Fruit fly (Drosophila melanogaster): ENCODE measurements around the gene Zmynd10.

Gene Zmynd10

DNA sequence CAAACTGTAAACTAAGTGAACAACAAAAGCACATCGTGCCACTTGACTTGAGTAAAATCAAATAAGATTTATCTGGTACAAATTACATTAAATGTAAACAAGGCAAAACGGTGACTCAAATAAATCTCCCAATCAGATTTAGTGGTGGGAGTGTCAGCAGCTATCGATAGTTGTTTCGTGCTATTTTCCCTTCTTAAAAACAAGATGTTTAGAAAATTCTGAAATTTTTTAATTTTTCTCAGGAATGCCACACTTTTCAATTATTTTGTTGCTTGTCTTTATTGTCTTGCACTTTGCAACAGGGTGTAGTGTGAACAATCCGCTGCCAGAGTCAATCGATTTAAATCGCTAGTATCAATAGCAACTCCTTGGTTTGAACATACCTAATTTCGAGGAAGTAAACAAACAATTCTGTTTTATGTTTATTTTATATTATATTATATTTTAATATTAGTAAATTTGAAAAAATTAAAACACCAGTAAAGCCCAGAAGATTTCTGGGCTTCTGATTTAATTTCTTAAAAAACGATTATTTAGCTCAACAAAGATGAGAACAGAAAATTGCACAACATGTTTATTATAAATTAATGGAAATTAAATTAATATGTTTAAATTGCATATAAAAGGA is 10.9 kb downstream of the Zmynd10 start, which contains the start of gene MICAL-like (continued):
- TF ChIP-seq CG2875 (GFP tag; optimal IDR thresholded peaks at IDR 0.05) (no peak), so (GFP tag; IDR thresholded peaks at IDR 0.05) (no peak), H15 (GFP tag; IDR thresholded peaks at IDR 0.05) (no peak), trh (GFP tag; optimal IDR thresholded peaks at IDR 0.05) (no peak), bbx (GFP tag; IDR thresholded peaks at IDR 0.05; ENCODE audit: partially characterized antibody) (peak; percentile 72), Dp (GFP tag; optimal IDR thresholded peaks at IDR 0.05) (no peak), gcm2 (GFP tag; optimal IDR thresholded peaks at IDR 0.05) (no peak), cg (GFP tag; optimal IDR thresholded peaks at IDR 0.05) (no peak), CG13287 (GFP tag; IDR thresholded peaks at IDR 0.05; ENCODE audit: partially characterized antibody) (peak; percentile 89), CG3995 (GFP tag; optimal IDR thresholded peaks at IDR 0.05) (peak; percentile 89), nmo (GFP tag; optimal IDR thresholded peaks at IDR 0.05) (no peak), Taf1 (GFP tag; IDR thresholded peaks at IDR 0.05) (no peak), Opbp (GFP tag; IDR thresholded peaks at IDR 0.05; ENCODE audit: partially characterized antibody) (peak; percentile 54; the same call in 1 of the 3 replicates), CG3281 (GFP tag; optimal IDR thresholded peaks at IDR 0.05) (no peak), CG2712 (tag; optimal IDR thresholded peaks at IDR 0.05) (no peak), pros (GFP tag; optimal IDR thresholded peaks at IDR 0.05) (no peak), CG8089 (GFP tag; optimal IDR thresholded peaks at IDR 0.05) (no peak), CG11560 (tag; IDR thresholded peaks at IDR 0.05) (no peak), Stat92E (GFP tag; optimal IDR thresholded peaks at IDR 0.05) (no peak), CG5180 (GFP tag; optimal IDR thresholded peaks at IDR 0.05) (no peak), vnd (GFP tag; IDR thresholded peaks at IDR 0.05; ENCODE audit: partially characterized antibody) (peak; percentile 89), HLHmδ (GFP tag; optimal IDR thresholded peaks at IDR 0.05) (no peak), CG10543 (GFP tag; optimal IDR thresholded peaks at IDR 0.05) (no peak), CG2129 (GFP tag; IDR thresholded peaks at IDR 0.05; ENCODE audit: partially characterized antibody) (peak; percentile 67), sqz (GFP tag; optimal IDR thresholded peaks at IDR 0.05) (no peak), B-H2 (GFP tag; optimal IDR thresholded peaks at IDR 0.05) (no peak), shn (GFP tag; optimal IDR thresholded peaks at IDR 0.05) (no peak), slou (GFP tag; optimal IDR thresholded peaks at IDR 0.05) (no peak), CG3163 (GFP tag; optimal IDR thresholded peaks at IDR 0.05) (no peak), CG31441 (GFP tag; IDR thresholded peaks at IDR 0.05) (no peak), lbe (GFP tag; optimal IDR thresholded peaks at IDR 0.05) (no peak), ATbp (GFP tag; optimal IDR thresholded peaks at IDR 0.05) (no peak), CG6254 (GFP tag; optimal IDR thresholded peaks at IDR 0.05) (no peak), Hey (tag; optimal IDR thresholded peaks at IDR 0.05) (no peak), TFAM (GFP tag; optimal IDR thresholded peaks at IDR 0.05) (no peak), CG4617 (GFP tag; optimal IDR thresholded peaks at IDR 0.05; ENCODE audit: borderline replicate concordance) (peak; percentile 6), CG14860 (GFP tag; IDR thresholded peaks at IDR 0.05; ENCODE audit: partially characterized antibody) (peak; percentile 77), sens-2 (GFP tag; IDR thresholded peaks at IDR 0.05) (no peak), CoRest (tag; optimal IDR thresholded peaks at IDR 0.05) (no peak), Dip2 (GFP tag; IDR thresholded peaks at IDR 0.05) (no peak), CG14965 (GFP tag; optimal IDR thresholded peaks at IDR 0.05; ENCODE audit: borderline replicate concordance) (no peak), unc-4 (GFP tag; IDR thresholded peaks at IDR 0.05; ENCODE audit: partially characterized antibody) (peak; percentile 84), HmgZ (tag; optimal IDR thresholded peaks at IDR 0.05) (peak; percentile 27), bcd (GFP tag; optimal IDR thresholded peaks at IDR 0.05) (no peak), Hr39 (optimal IDR thresholded peaks at IDR 0.05) (no peak), CG10431 (GFP tag; optimal IDR thresholded peaks at IDR 0.05) (no peak), ase (GFP tag; IDR thresholded peaks at IDR 0.05) (peak; percentile 49; the same call in 1 of the 3 replicates), CG12155 (GFP tag; optimal IDR thresholded peaks at IDR 0.05) (no peak), Ada2b (GFP tag; IDR thresholded peaks at IDR 0.05) (peak; percentile 49)
